Fruit fly (Drosophila melanogaster): ENCODE results near the gene SWIP.

Gene SWIP

dm6 chrX:16313078-16313875, at the start of gene SWIP, which contains the start of gene CG9915 (continued):
- no peak for TF ChIP-seq CG4404 (GFP tag; IDR thresholded peaks at IDR 0.05)
- peak; percentile 60 for TF ChIP-seq Scr (GFP tag; IDR thresholded peaks at IDR 0.05; ENCODE audit: partially characterized antibody)
- no peak for TF ChIP-seq CG16815 (GFP tag; optimal IDR thresholded peaks at IDR 0.05)
- TF ChIP-seq CG11247 (GFP tag; IDR thresholded peaks at IDR 0.05), result no peak
- TF ChIP-seq grau (tag; optimal IDR thresholded peaks at IDR 0.05), result peak; percentile 9
- peak; percentile 70 for TF ChIP-seq CG16813 (GFP tag; IDR thresholded peaks at IDR 0.05; ENCODE audit: partially characterized antibody)
- TF ChIP-seq Bgb (GFP tag; IDR thresholded peaks at IDR 0.05; ENCODE audit: partially characterized antibody), result peak; percentile 73
- TF ChIP-seq tna (GFP tag; IDR thresholded peaks at IDR 0.05; ENCODE audit: partially characterized antibody), result peak; percentile 75
- no peak for TF ChIP-seq CG3163 (GFP tag; optimal IDR thresholded peaks at IDR 0.05)
- 0 out of 3 replicates have a peak, but pooled peaks have one; percentile 36 for TF ChIP-seq zen2 (GFP tag; IDR thresholded peaks at IDR 0.05; ENCODE audit: partially characterized antibody)
- TF ChIP-seq unc-4 (GFP tag; IDR thresholded peaks at IDR 0.05; ENCODE audit: partially characterized antibody), result 0 out of 2 replicates have a peak, but pooled peaks have one; percentile 46
- TF ChIP-seq CG2678 (tag; optimal IDR thresholded peaks at IDR 0.05), result no peak
- TF ChIP-seq CG8924 (tag; optimal IDR thresholded peaks at IDR 0.05), result peak; percentile 33
- TF ChIP-seq Side (GFP tag; optimal IDR thresholded peaks at IDR 0.05), result peak; percentile 18
- no peak for TF ChIP-seq btn (GFP tag; optimal IDR thresholded peaks at IDR 0.05)
- peak; percentile 62 for TF ChIP-seq CG15696 (tag; optimal IDR thresholded peaks at IDR 0.05)
- peak; percentile 67; the same call in 2 of the 3 replicates for TF ChIP-seq CG14860 (GFP tag; IDR thresholded peaks at IDR 0.05; ENCODE audit: partially characterized antibody)
- peak; percentile 77 for TF ChIP-seq nerfin-2 (GFP tag; IDR thresholded peaks at IDR 0.05; ENCODE audit: partially characterized antibody)
- TF ChIP-seq CG2889 (GFP tag; IDR thresholded peaks at IDR 0.05), result no peak
- no peak for TF ChIP-seq schlank (tag; optimal IDR thresholded peaks at IDR 0.05)
- peak; percentile 68 for TF ChIP-seq CG1603 (tag; optimal IDR thresholded peaks at IDR 0.05)
- TF ChIP-seq Opbp (GFP tag; IDR thresholded peaks at IDR 0.05; ENCODE audit: partially characterized antibody), result peak; percentile 79; the same call in 2 of the 3 replicates
- TF ChIP-seq unpg (GFP tag; optimal IDR thresholded peaks at IDR 0.05), result peak; percentile 7
- TF ChIP-seq CoRest (tag; optimal IDR thresholded peaks at IDR 0.05), result peak; percentile 41
- peak; percentile 27 for TF ChIP-seq CG3281 (GFP tag; optimal IDR thresholded peaks at IDR 0.05)
- peak; percentile 36; the same call in 1 of the 2 replicates for TF ChIP-seq slbo (GFP tag; IDR thresholded peaks at IDR 0.05)
- TF ChIP-seq CG10267 (tag; optimal IDR thresholded peaks at IDR 0.05), result peak; percentile 16
- no peak for TF ChIP-seq tx (GFP tag; optimal IDR thresholded peaks at IDR 0.05)
- peak; percentile 7 for TF ChIP-seq Ssrp (tag; optimal IDR thresholded peaks at IDR 0.05)
- TF ChIP-seq CG14710 (tag; optimal IDR thresholded peaks at IDR 0.05), result peak; percentile 40
- no peak for TF ChIP-seq B-H1 (GFP tag; IDR thresholded peaks at IDR 0.05)

- TF ChIP-seq ewg (GFP tag; optimal IDR thresholded peaks at IDR 0.05) (no peak), sens (GFP tag) (no peak), yki (optimal IDR thresholded peaks at IDR 0.05) (no peak), CrebB (tag; optimal IDR thresholded peaks at IDR 0.05) (no peak), ftz-f1 (GFP tag; optimal IDR thresholded peaks at IDR 0.05) (no peak), CG2678 (tag; optimal IDR thresholded peaks at IDR 0.05) (no peak), sens-2 (GFP tag; IDR thresholded peaks at IDR 0.05) (no peak), ranshi (GFP tag; IDR thresholded peaks at IDR 0.05) (no peak), CG6791 (GFP tag; IDR thresholded peaks at IDR 0.05; ENCODE audit: partially characterized antibody) (no peak), CG10267 (tag; optimal IDR thresholded peaks at IDR 0.05) (no peak), CG32772 (GFP tag; IDR thresholded peaks at IDR 0.05) (no peak), B-H2 (GFP tag; optimal IDR thresholded peaks at IDR 0.05) (no peak), YL-1 (GFP tag; optimal IDR thresholded peaks at IDR 0.05) (no peak), CG1602 (GFP tag; optimal IDR thresholded peaks at IDR 0.05) (no peak), CG32767 (GFP tag; IDR thresholded peaks at IDR 0.05) (no peak), Awh (GFP tag; IDR thresholded peaks at IDR 0.05) (no peak), CG43689 (GFP tag; IDR thresholded peaks at IDR 0.05) (no peak), zen2 (GFP tag; IDR thresholded peaks at IDR 0.05; ENCODE audit: partially characterized antibody) (no peak), salm (tag; optimal IDR thresholded peaks at IDR 0.05) (no peak), Usf (GFP tag; optimal IDR thresholded peaks at IDR 0.05) (no peak)
These were observed 47.1 kb upstream of the SWIP start, which contains the start of gene CG12507 for dm6 chrX:16266437-16266836. Gene CG12507, minus strand, starts transcription at chrX:16266537.
